Worm (Caenorhabditis elegans) whole organism, L4 larva: ENCODE measurements around the gene rap-1.

Experiments used
- T20F7.1 ChIP-seq: fragments of 200-800 bp; sonication (Bioruptor generic); optimal IDR thresholded peaks from 2 replicates; lab custom pipeline; 2018; ENCODE audit warnings: mild to moderate bottlenecking, missing genetic modification characterization, missing compliant biosample characterization
- Y48G9A.11 ChIP-seq: fragments of 200-800 bp; sonication (Bioruptor generic); IDR thresholded peaks from 2 replicates; pipeline ENCODE4 v1.3.6; 2022; ENCODE audit warnings: missing genetic modification reagents, missing genetic modification characterization, missing compliant biosample characterization
- aha-1 ChIP-seq: fragments of 150-350 bp; peaks from one replicate; lab custom pipeline; 2014; ENCODE audit warnings: missing biosample characterization, missing genetic modification characterization
- ama-1 ChIP-seq: fragments of 150-350 bp; optimal IDR thresholded peaks from 2 replicates; lab custom pipeline; 2014; ENCODE audit warnings: inconsistent platforms, mixed read lengths
- attf-4 ChIP-seq: sonication (generic microtip); optimal IDR thresholded peaks from 3 replicates; lab custom pipeline; 2017; ENCODE audit warnings: missing biosample characterization, missing genetic modification characterization
- daf-12 ChIP-seq: fragments of 150-350 bp; optimal IDR thresholded peaks from 2 replicates; lab custom pipeline; 2014; ENCODE audit warnings: missing biosample characterization, missing genetic modification reagents, missing genetic modification characterization
- daf-16 ChIP-seq, 3 experiments: sonication (generic microtip); optimal IDR thresholded peaks; 2 replicates each; lab custom pipeline; 2016 to 2017; ENCODE audit warnings: missing genetic modification characterization in 3 of 3, missing genetic modification reagents in 3 of 3, mild to moderate bottlenecking in 2 of 3, missing compliant biosample characterization in 2 of 3, missing biosample characterization in 1 of 3, moderate library complexity in 1 of 3
- daf-19 ChIP-seq: fragments of 200-800 bp; sonication (Bioruptor generic); conservative IDR thresholded peaks from 2 replicates; pipeline ENCODE4 v1.3.6; 2022; ENCODE audit warnings: missing genetic modification characterization, missing compliant biosample characterization
- dmd-6 ChIP-seq: fragments of 200-800 bp; sonication (Bioruptor generic); IDR thresholded peaks from 2 replicates; pipeline ENCODE4 v1.3.6; 2022; ENCODE audit warnings: missing genetic modification reagents, missing genetic modification characterization, missing compliant biosample characterization
- dmd-8 ChIP-seq: fragments of 200-800 bp; sonication (Bioruptor generic); IDR thresholded peaks from 2 replicates; pipeline ENCODE4 v1.3.6; 2022; ENCODE audit warnings: missing genetic modification characterization, missing compliant biosample characterization
- egl-43 ChIP-seq: fragments of 200-800 bp; sonication (Bioruptor generic); IDR thresholded peaks from 2 replicates; pipeline ENCODE4 v1.3.6; 2022; ENCODE audit warnings: missing genetic modification reagents, missing genetic modification characterization, missing compliant biosample characterization
- fkh-10 ChIP-seq: fragments of 150-350 bp; optimal IDR thresholded peaks from 2 replicates; lab custom pipeline; 2014; ENCODE audit warnings: missing biosample characterization, missing genetic modification reagents, missing genetic modification characterization
- gei-8 ChIP-seq: fragments of 200-800 bp; sonication (Bioruptor generic); optimal IDR thresholded peaks from 2 replicates; lab custom pipeline; 2018; ENCODE audit warnings: mild to moderate bottlenecking, missing genetic modification characterization, missing compliant biosample characterization
- hif-1 ChIP-seq, 2 experiments: sonication (generic microtip); optimal IDR thresholded peaks; 2 replicates each; lab custom pipeline; 2016 to 2017; ENCODE audit warnings: missing compliant biosample characterization in 2 of 2, missing genetic modification characterization in 2 of 2, missing genetic modification reagents in 2 of 2, missing genotype in 2 of 2, mild to moderate bottlenecking in 1 of 2
- hlh-11 ChIP-seq: fragments of 200-800 bp; sonication (Bioruptor generic); optimal IDR thresholded peaks from 2 replicates; lab custom pipeline; 2018; ENCODE audit warnings: mild to moderate bottlenecking, missing genetic modification characterization, missing compliant biosample characterization
- hlh-30 ChIP-seq: sonication (generic microtip); optimal IDR thresholded peaks from 2 replicates; lab custom pipeline; 2017; ENCODE audit warnings: antibody characterized with exemption, mild to moderate bottlenecking, missing genetic modification characterization, missing compliant biosample characterization; ENCODE audit not compliant: insufficient read depth
- lin-15B ChIP-seq: fragments of 150-350 bp; sonication (generic microtip); optimal IDR thresholded peaks from 3 replicates; lab custom pipeline; 2014; ENCODE audit warnings: missing biosample characterization, missing genetic modification characterization
- lin-29 ChIP-seq: fragments of 200-800 bp; sonication (Bioruptor generic); IDR thresholded peaks from 2 replicates; pipeline ENCODE4 v1.3.6; 2022; ENCODE audit warnings: missing genetic modification reagents, missing genetic modification characterization, missing compliant biosample characterization
- lin-38 ChIP-seq: fragments of 200-800 bp; sonication (Bioruptor generic); IDR thresholded peaks from 2 replicates; pipeline ENCODE4 v1.3.6; 2022; ENCODE audit warnings: missing genetic modification reagents, missing genetic modification characterization, missing compliant biosample characterization
- lir-3 ChIP-seq: sonication (generic microtip); optimal IDR thresholded peaks from 2 replicates; lab custom pipeline; 2016; ENCODE audit warnings: mild to moderate bottlenecking, missing genetic modification characterization, missing compliant biosample characterization
- mes-2 ChIP-seq: sonication (generic microtip); optimal IDR thresholded peaks from 2 replicates; lab custom pipeline; 2016; ENCODE audit warnings: missing genotype, mild to moderate bottlenecking, missing genetic modification characterization, missing compliant biosample characterization; ENCODE audit not compliant: poor library complexity, severe bottlenecking
- mxl-2 ChIP-seq: fragments of 200-800 bp; sonication (Bioruptor generic); conservative IDR thresholded peaks from 2 replicates; pipeline ENCODE4 v1.3.6; 2022; ENCODE audit warnings: missing genetic modification reagents, missing genetic modification characterization, missing compliant biosample characterization
- nhr-102 ChIP-seq: sonication (generic microtip); optimal IDR thresholded peaks from 2 replicates; lab custom pipeline; 2016; ENCODE audit warnings: mild to moderate bottlenecking, missing genetic modification characterization, moderate library complexity, missing compliant biosample characterization
- nhr-237 ChIP-seq: sonication (generic microtip); optimal IDR thresholded peaks from 2 replicates; lab custom pipeline; 2017; ENCODE audit warnings: missing biosample characterization, missing genetic modification characterization
- nhr-28 ChIP-seq: fragments of 150-350 bp; optimal IDR thresholded peaks from 2 replicates; lab custom pipeline; 2014; ENCODE audit warnings: missing biosample characterization, missing genetic modification characterization
- nhr-41 ChIP-seq: fragments of 200-800 bp; sonication (Bioruptor generic); IDR thresholded peaks from 2 replicates; pipeline ENCODE4 v1.3.6; 2022; ENCODE audit warnings: missing genetic modification reagents, missing genetic modification characterization, missing compliant biosample characterization
- nhr-42 ChIP-seq: fragments of 200-800 bp; sonication (Bioruptor generic); IDR thresholded peaks from 2 replicates; pipeline ENCODE4 v1.3.6; 2022; ENCODE audit warnings: missing genetic modification characterization, missing compliant biosample characterization
- nhr-48 ChIP-seq: sonication (generic microtip); optimal IDR thresholded peaks from 2 replicates; lab custom pipeline; 2016; ENCODE audit warnings: mild to moderate bottlenecking, missing genetic modification characterization, missing compliant biosample characterization
- nhr-6 ChIP-seq: fragments of 150-350 bp; optimal IDR thresholded peaks from 2 replicates; lab custom pipeline; 2014; ENCODE audit warnings: missing biosample characterization, missing genetic modification characterization
- pqm-1 ChIP-seq: sonication (generic microtip); optimal IDR thresholded peaks from 2 replicates; lab custom pipeline; 2017; ENCODE audit warnings: missing biosample characterization, missing genetic modification characterization
- rbr-2 ChIP-seq: sonication (generic microtip); optimal IDR thresholded peaks from 2 replicates; lab custom pipeline; 2016; ENCODE audit warnings: missing genotype, missing genetic modification characterization, missing compliant biosample characterization
- set-16 ChIP-seq: fragments of 200-800 bp; sonication (Bioruptor generic); IDR thresholded peaks from 2 replicates; pipeline ENCODE4 v1.3.6; 2022; ENCODE audit warnings: missing genetic modification reagents, missing genetic modification characterization, missing compliant biosample characterization
- spr-3 ChIP-seq: fragments of 200-800 bp; sonication (Bioruptor generic); optimal IDR thresholded peaks from 2 replicates; lab custom pipeline; 2018; ENCODE audit warnings: mild to moderate bottlenecking, missing genetic modification characterization, missing compliant biosample characterization
- tag-97 ChIP-seq: fragments of 200-800 bp; sonication (Bioruptor generic); IDR thresholded peaks from 2 replicates; pipeline ENCODE4 v1.3.6; 2022; ENCODE audit warnings: missing genetic modification characterization, missing compliant biosample characterization
- unc-39 ChIP-seq: sonication (generic microtip); optimal IDR thresholded peaks from 2 replicates; lab custom pipeline; 2017; ENCODE audit warnings: missing biosample characterization, missing genetic modification characterization
- unc-62 ChIP-seq, 3 experiments: fragments of 150-350 bp in 1 of 3; sonication (generic microtip); optimal IDR thresholded peaks in 2 of 3; peaks in 1 of 3; 1 replicate in 1 of 3; 2 replicates in 2 of 3; lab custom pipeline; 2014 to 2017; ENCODE audit warnings: missing biosample characterization in 3 of 3, missing genetic modification characterization in 3 of 3, missing genetic modification reagents in 3 of 3, missing genotype in 1 of 3
- vab-7 ChIP-seq: fragments of 200-800 bp; sonication (Bioruptor generic); IDR thresholded peaks from 2 replicates; pipeline ENCODE4 v1.3.6; 2022; ENCODE audit warnings: missing genetic modification reagents, missing genetic modification characterization, missing compliant biosample characterization
- ztf-11 ChIP-seq: fragments of 150-350 bp; optimal IDR thresholded peaks from 2 replicates; lab custom pipeline; 2014; ENCODE audit warnings: missing biosample characterization, missing genetic modification characterization
- ztf-7 ChIP-seq: fragments of 150-350 bp; optimal IDR thresholded peaks from 2 replicates; lab custom pipeline; 2014; ENCODE audit warnings: missing biosample characterization, missing genetic modification characterization

rap-1 gene

ce11 chrIV:8920284-8920806 is 1.7 kb upstream of the rap-1 start (continued):
- no peak for TF ChIP-seq spr-3 (GFP tag; lab: Kevin White, UChicago)
- TF ChIP-seq gei-8 = no peak
- no peak for TF ChIP-seq daf-16 (GFP tag; optimal IDR thresholded peaks at IDR 0.05; lab: Kevin White, UChicago)
- TF ChIP-seq daf-16 (tag; optimal IDR thresholded peaks at IDR 0.05; lab: Kevin White, UChicago) = no peak
- TF ChIP-seq vab-7 (GFP tag; lab: Robert Waterston, UW) = no peak
- TF ChIP-seq mes-2 (tag; lab: Kevin White, UChicago) = no peak
- TF ChIP-seq dmd-8 (GFP tag; lab: Robert Waterston, UW) = no peak
- TF ChIP-seq nhr-237 (tag; lab: Kevin White, UChicago) = no peak
- TF ChIP-seq ama-1 = no peak

- no peak for TF ChIP-seq tag-97
- no peak for TF ChIP-seq nhr-41 (GFP tag; lab: Robert Waterston, UW)
- no peak for TF ChIP-seq unc-39 (tag; lab: Kevin White, UChicago)
- no peak for TF ChIP-seq nhr-42
- no peak for TF ChIP-seq ztf-11
Observed at ce11 chrIV:8916010-8916409, 2.7 kb downstream of the rap-1 start, which contains the start of gene C27B7.9. C27B7.9 (minus strand) TSS chrIV:8916110.

- TF ChIP-seq Y48G9A.11 (GFP tag; lab: Robert Waterston, UW) (no peak), daf-12 (tag; lab: Kevin White, UChicago) (no peak), lin-29 (GFP tag; lab: Robert Waterston, UW) (no peak), hlh-30 (tag; lab: Kevin White, UChicago) (peak; percentile 30)
- TF ChIP-seq, all 104 proteins: peak for 1
Observed at ce11 chrIV:8914187-8914586, 4.5 kb downstream of the rap-1 start.

ce11 chrIV:8906743-8907142 is 11.9 kb downstream of the rap-1 start, which contains the start of gene C27B7.7:
C27B7.7 (plus strand) TSS chrIV:8907043.
- TF ChIP-seq daf-19 (GFP tag; lab: Robert Waterston, UW) (no peak), unc-62 (GFP tag; optimal IDR thresholded peaks at IDR 0.05 in 1 of 2; lab: Kevin White, UChicago) (peak in 1 of 2 experiments; percentile 67), unc-62 (tag; optimal IDR thresholded peaks at IDR 0.05; lab: Kevin White, UChicago) (no peak)
- TF ChIP-seq, all 104 proteins: peak for 1

- TF ChIP-seq hlh-11 (tag; lab: Kevin White, UChicago) (peak; percentile 3), hlh-30 (tag; lab: Kevin White, UChicago) (peak; percentile 56), T20F7.1 (GFP tag; lab: Kevin White, UChicago) (no peak), unc-39 (tag; lab: Kevin White, UChicago) (no peak), nhr-48 (no peak), spr-3 (GFP tag; lab: Kevin White, UChicago) (no peak), lir-3 (no peak), aha-1 (tag; lab: Kevin White, UChicago) (peak; percentile 80), mxl-2 (GFP tag; lab: Robert Waterston, UW) (0 out of 2 replicates have a peak, but pooled peaks have one; percentile 36)
Observed at ce11 chrIV:8906164-8906563, 12.5 kb downstream of the rap-1 start, which contains the start of gene C27B7.6. C27B7.6 (minus strand) TSS chrIV:8906345.

ce11 chrIV:8901346-8901745 is 17.3 kb downstream of the rap-1 start, which contains the start of gene C27B7.5:
C27B7.5 (plus strand) TSS chrIV:8901646.
- TF ChIP-seq set-16 (GFP tag; lab: Robert Waterston, UW) (no peak), ztf-7 (tag; lab: Kevin White, UChicago) (no peak), ama-1 (peak; percentile 53)

- peak; percentile 15 for TF ChIP-seq lin-15B (tag; lab: Kevin White, UChicago)
- TF ChIP-seq dmd-6 (GFP tag; lab: Robert Waterston, UW) = peak; percentile 41; the same call in 1 of the 2 replicates
- TF ChIP-seq nhr-6 (tag; lab: Kevin White, UChicago) = peak; percentile 52
- peak; percentile 32 for TF ChIP-seq nhr-102
- TF ChIP-seq fkh-10 = peak; percentile 1
- no peak for TF ChIP-seq attf-4 (tag; lab: Kevin White, UChicago)
- TF ChIP-seq egl-43 (GFP tag; lab: Robert Waterston, UW) = no peak
- TF ChIP-seq lin-38 = peak; percentile 87
- TF ChIP-seq hif-1 (tag; optimal IDR thresholded peaks at IDR 0.05; lab: Kevin White, UChicago) = peak in 1 of 2 experiments; percentile 26
- peak; percentile 60 for TF ChIP-seq rbr-2 (tag; lab: Kevin White, UChicago)
- peak; percentile 59 for TF ChIP-seq nhr-28 (tag; lab: Kevin White, UChicago)
- TF ChIP-seq pqm-1 (tag; lab: Kevin White, UChicago) = peak; percentile 12
Observed at ce11 chrIV:8893746-8894145, 24.9 kb downstream of the rap-1 start, which contains the start of gene rad-54.L2. rad-54.L2 (plus strand) TSS chrIV:8894077.
